Worm (Caenorhabditis elegans): ENCODE data around the gene pcp-4.

Gene pcp-4

DNA sequence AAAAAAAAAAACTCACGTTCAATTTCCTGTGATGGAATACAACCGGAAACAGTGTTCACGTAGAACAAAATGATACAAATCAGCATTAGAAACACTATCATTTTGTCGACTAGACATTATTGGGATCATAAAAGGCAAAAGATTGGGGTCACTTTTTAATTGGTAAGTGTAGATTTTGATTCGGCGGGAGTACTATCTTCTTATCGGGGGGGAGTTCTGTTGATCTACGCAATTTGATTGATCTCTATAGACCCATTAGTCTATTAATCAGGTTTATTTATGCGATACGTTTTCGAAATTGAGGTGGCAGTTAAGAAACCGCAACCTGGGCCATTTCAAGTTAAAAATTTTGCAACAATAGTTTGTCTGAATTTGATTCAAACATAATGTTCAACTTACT, 29.8 kb downstream of the pcp-4 start, which contains the start of gene Y116F11B.2:
Gene Y116F11B.2, minus strand, starts transcription at position 101 of the 400 bp plus-strand sequence.
- TF ChIP-seq crh-2 (tag; optimal IDR thresholded peaks at IDR 0.05) (no peak), lin-13 (GFP tag; optimal IDR thresholded peaks at IDR 0.05) (no peak), blmp-1 (tag; optimal IDR thresholded peaks at IDR 0.05; ENCODE audit: insufficient read depth) (no peak), lsy-2 (tag; optimal IDR thresholded peaks at IDR 0.05) (no peak), mbf-1 (tag; optimal IDR thresholded peaks at IDR 0.05) (no peak), ceh-16 (tag; optimal IDR thresholded peaks at IDR 0.05) (no peak), unc-62 (GFP tag; optimal IDR thresholded peaks at IDR 0.05) (no peak), R02D3.7 (tag; optimal IDR thresholded peaks at IDR 0.05) (no peak), F13H6.1 (tag; optimal IDR thresholded peaks at IDR 0.05) (no peak), nhr-10 (tag; optimal IDR thresholded peaks at IDR 0.05) (no peak), elt-1 (tag; optimal IDR thresholded peaks at IDR 0.05) (no peak), dmd-4 (tag; optimal IDR thresholded peaks at IDR 0.05) (no peak), nhr-25 (tag; optimal IDR thresholded peaks at IDR 0.05) (no peak), nhr-237 (tag; optimal IDR thresholded peaks at IDR 0.05) (no peak), elt-3 (tag; optimal IDR thresholded peaks at IDR 0.05) (no peak), aly-2 (tag; optimal IDR thresholded peaks at IDR 0.05) (no peak), ZK546.5 (tag; optimal IDR thresholded peaks at IDR 0.05) (no peak)

DNA sequence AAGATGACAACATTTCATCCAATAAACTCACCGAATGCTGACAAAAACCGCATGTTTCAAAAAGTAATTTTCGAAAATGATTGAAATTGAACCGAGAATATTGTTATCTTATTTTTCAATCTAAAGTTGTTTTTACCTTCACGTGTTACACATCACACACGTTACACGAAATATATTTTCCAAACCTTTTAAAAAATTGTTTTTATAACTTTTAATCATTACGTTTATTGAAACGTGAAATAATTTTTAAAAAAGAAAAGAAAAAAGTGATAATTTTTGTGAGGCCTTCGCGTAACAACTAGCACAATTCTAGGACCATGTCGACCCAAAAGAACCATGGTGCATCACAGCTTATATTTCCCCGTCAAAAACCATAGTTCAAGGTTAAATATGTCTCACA, 35.9 kb downstream of the pcp-4 start, which contains the start of gene M162.7:
Gene M162.7, minus strand, starts transcription at position 101 of the 400 bp plus-strand sequence.
- TF ChIP-seq Y55F3AM.14 (GFP tag; optimal IDR thresholded peaks at IDR 0.05) (no peak), blmp-1 (tag; optimal IDR thresholded peaks at IDR 0.05; ENCODE audit: insufficient read depth) (no peak), ama-1 (optimal IDR thresholded peaks at IDR 0.05) (no peak), gmeb-1 (tag; optimal IDR thresholded peaks at IDR 0.05) (no peak), nhr-23 (tag; optimal IDR thresholded peaks at IDR 0.05) (no peak), unc-39 (tag; optimal IDR thresholded peaks at IDR 0.05) (no peak), mdl-1 (tag; optimal IDR thresholded peaks at IDR 0.05) (no peak), sma-9 (GFP tag; optimal IDR thresholded peaks at IDR 0.05) (no peak), sma-9 (tag; optimal IDR thresholded peaks at IDR 0.05) (no peak), nhr-237 (tag; optimal IDR thresholded peaks at IDR 0.05) (no peak), elt-1 (tag; optimal IDR thresholded peaks at IDR 0.05) (no peak), lin-39 (tag; optimal IDR thresholded peaks at IDR 0.05) (no peak)

- TF ChIP-seq lin-13 (GFP tag; optimal IDR thresholded peaks at IDR 0.05) (no peak), ZK546.5 (tag; optimal IDR thresholded peaks at IDR 0.05) (no peak), gmeb-1 (tag; optimal IDR thresholded peaks at IDR 0.05) (no peak), lin-39 (tag; optimal IDR thresholded peaks at IDR 0.05) (no peak), mdl-1 (tag; optimal IDR thresholded peaks at IDR 0.05) (no peak), snpc-4 (tag; optimal IDR thresholded peaks at IDR 0.05) (no peak), C34F6.9 (tag; optimal IDR thresholded peaks at IDR 0.05) (no peak), nhr-77 (tag; optimal IDR thresholded peaks at IDR 0.05) (no peak), lsy-2 (tag; optimal IDR thresholded peaks at IDR 0.05) (no peak)
These were observed 40.6 kb downstream of the pcp-4 start for ce11 chrV:19790248-19790647.

DNA sequence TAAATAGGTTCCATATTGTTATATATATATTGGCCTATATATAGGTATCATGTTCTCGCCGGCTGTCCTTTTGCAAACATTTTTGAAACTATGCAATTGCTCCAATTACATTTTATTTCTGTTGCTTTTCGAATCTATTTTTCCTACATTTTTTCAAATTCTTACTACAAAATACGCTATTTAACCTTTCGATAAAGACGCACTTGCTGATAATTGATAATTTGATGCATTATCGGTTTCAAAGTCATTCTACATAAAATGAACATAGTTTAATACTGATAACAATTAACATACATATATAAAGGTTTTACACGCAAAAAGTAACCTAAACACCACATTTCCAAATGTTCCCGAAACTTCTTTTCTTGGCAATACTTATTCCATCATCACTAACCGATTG, 42.5 kb downstream of the pcp-4 start, which contains the start of gene clec-258:
Gene clec-258, plus strand, starts transcription at position 81 of the 400 bp plus-strand sequence.
- TF ChIP-seq fos-1 (tag; optimal IDR thresholded peaks at IDR 0.05) (peak; percentile 72), lin-11 (tag; optimal IDR thresholded peaks at IDR 0.05) (no peak)

- no peak for TF ChIP-seq ztf-1 (GFP tag; conservative IDR thresholded peaks at IDR 0.05)
- TF ChIP-seq snpc-4 (tag; optimal IDR thresholded peaks at IDR 0.05): no peak
- no peak for TF ChIP-seq nhr-23 (tag; optimal IDR thresholded peaks at IDR 0.05)
- TF ChIP-seq lsy-2 (tag; optimal IDR thresholded peaks at IDR 0.05): no peak
- no peak for TF ChIP-seq aly-2 (tag; optimal IDR thresholded peaks at IDR 0.05)
These were observed 47.0 kb downstream of the pcp-4 start, which contains the start of gene srt-45 for ce11 chrV:19783829-19784228. srt-45 (plus strand) TSS chrV:19784129.

DNA sequence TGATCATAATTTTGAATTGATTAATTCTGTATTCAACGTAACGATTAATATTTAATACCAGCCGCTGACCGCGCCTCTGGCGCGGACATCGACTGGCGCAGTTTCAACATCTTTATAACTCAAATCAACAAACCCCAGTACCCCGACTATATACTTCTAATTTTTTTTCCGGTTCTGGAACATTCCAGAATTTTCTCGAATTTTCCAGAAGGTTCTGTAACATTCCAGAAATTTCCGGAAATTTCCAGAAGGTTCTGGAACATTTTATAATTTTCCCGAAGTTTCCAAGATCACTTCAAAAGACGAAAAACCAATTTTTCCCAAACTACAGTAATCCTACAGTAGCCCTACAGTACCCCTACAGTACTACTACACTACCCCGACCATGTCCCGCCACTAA, 51.6 kb downstream of the pcp-4 start:
- no peak for TF ChIP-seq R02D3.7 (tag; optimal IDR thresholded peaks at IDR 0.05)
- no peak for TF ChIP-seq ceh-16 (tag; optimal IDR thresholded peaks at IDR 0.05)
- TF ChIP-seq nhr-6 (tag; optimal IDR thresholded peaks at IDR 0.05): no peak
- TF ChIP-seq snpc-4 (tag; optimal IDR thresholded peaks at IDR 0.05): no peak
- TF ChIP-seq mdl-1 (tag; optimal IDR thresholded peaks at IDR 0.05): no peak
- TF ChIP-seq egl-27 (tag; optimal IDR thresholded peaks at IDR 0.05): no peak
- no peak for TF ChIP-seq unc-62 (GFP tag; optimal IDR thresholded peaks at IDR 0.05)
- TF ChIP-seq ztf-4 (tag; optimal IDR thresholded peaks at IDR 0.05): no peak
- TF ChIP-seq nhr-23 (tag; optimal IDR thresholded peaks at IDR 0.05): no peak
- TF ChIP-seq dmd-4 (tag; optimal IDR thresholded peaks at IDR 0.05): no peak
- no peak for TF ChIP-seq unc-39 (tag; optimal IDR thresholded peaks at IDR 0.05)
- TF ChIP-seq nhr-129 (tag; optimal IDR thresholded peaks at IDR 0.05): no peak
- TF ChIP-seq aly-2 (tag; optimal IDR thresholded peaks at IDR 0.05): no peak
- TF ChIP-seq nhr-10 (tag; optimal IDR thresholded peaks at IDR 0.05): no peak
- no peak for TF ChIP-seq lin-39 (tag; optimal IDR thresholded peaks at IDR 0.05)
- no peak for TF ChIP-seq skn-1 (tag; optimal IDR thresholded peaks at IDR 0.05)

All from whole organism, L2 larva.